6 fruit fly cellular contexts compared by ENCODE assay signal in genomic region chr3R:30208766-30209484, dm6.
TF ChIP-seq lines count a peak whose summit lies in the region.

TSS of gene RpS7 (minus strand) at chr3R:30209020.

- peak; percentile 43 to 88 for TF ChIP-seq CTCF in S2 (optimal IDR thresholded peaks at IDR 0.05; lab: Kevin White, UChicago)
- TF ChIP-seq CTCF in whole organism, embryonic (GFP tag; optimal IDR thresholded peaks at IDR 0.05; lab: Kevin White, UChicago) = peak; percentile 92

TF ChIP-seq in whole organism, adult, 20 proteins besides CTCF, POLR2A, EP300 and RAD21 (continues in another document):
- TF ChIP-seq kay (GFP tag; lab: Kevin White, UChicago; ENCODE audit: borderline replicate concordance) (peak; percentile 67), CG12768 (GFP tag; optimal IDR thresholded peaks at IDR 0.05; lab: Kevin White, UChicago) (peak; percentile 64), Crg-1 (GFP tag; optimal IDR thresholded peaks at IDR 0.05; lab: Kevin White, UChicago) (peak; percentile 45), CG14711 (tag; optimal IDR thresholded peaks at IDR 0.05; lab: Kevin White, UChicago) (peak; percentile 55), CG5204 (GFP tag; optimal IDR thresholded peaks at IDR 0.05; lab: Kevin White, UChicago) (peak; percentile 69), CG7101 (tag; optimal IDR thresholded peaks at IDR 0.05; lab: Kevin White, UChicago) (peak; percentile 75), CG33017 (tag; optimal IDR thresholded peaks at IDR 0.05; lab: Kevin White, UChicago) (peak; percentile 69), cnc (optimal IDR thresholded peaks at IDR 0.05; lab: Kevin White, UChicago) (no peak), CG1620 (GFP tag; optimal IDR thresholded peaks at IDR 0.05; lab: Kevin White, UChicago) (peak; percentile 69), CG11617 (GFP tag; optimal IDR thresholded peaks at IDR 0.05; lab: Kevin White, UChicago) (peak; percentile 88), cic (GFP tag; optimal IDR thresholded peaks at IDR 0.05; lab: Kevin White, UChicago) (peak; percentile 51), toe (GFP tag; optimal IDR thresholded peaks at IDR 0.05; lab: Kevin White, UChicago) (peak; percentile 74), ovo (GFP tag; optimal IDR thresholded peaks at IDR 0.05; lab: Kevin White, UChicago) (peak; percentile 52), Mnt (GFP tag; optimal IDR thresholded peaks at IDR 0.05; lab: Kevin White, UChicago) (peak; percentile 75), bab1 (GFP tag; optimal IDR thresholded peaks at IDR 0.05; lab: Kevin White, UChicago) (peak; percentile 84), Hr96 (GFP tag; optimal IDR thresholded peaks at IDR 0.05; lab: Kevin White, UChicago) (peak; percentile 69), tj (GFP tag; optimal IDR thresholded peaks at IDR 0.05; lab: Kevin White, UChicago) (peak; percentile 59), pad (GFP tag; optimal IDR thresholded peaks at IDR 0.05; lab: Kevin White, UChicago) (peak; percentile 55)

TF ChIP-seq in whole organism, embryonic, 481 proteins besides CTCF, POLR2A, EP300 and RAD21 (continues in another document):
- TF ChIP-seq Jarid2 (GFP tag; optimal IDR thresholded peaks at IDR 0.05; lab: Kevin White, UChicago) (peak; percentile 44), TFAM (GFP tag; optimal IDR thresholded peaks at IDR 0.05; lab: Kevin White, UChicago) (peak; percentile 20), twi (tag; optimal IDR thresholded peaks at IDR 0.05; lab: Kevin White, UChicago) (peak; percentile 0), Opbp (GFP tag; IDR thresholded peaks at IDR 0.05; lab: Robert Waterston, UW; ENCODE audit: partially characterized antibody) (peak; percentile 95), Scr (GFP tag; IDR thresholded peaks at IDR 0.05; lab: Robert Waterston, UW; ENCODE audit: partially characterized antibody) (peak; percentile 99), corto (GFP tag; optimal IDR thresholded peaks at IDR 0.05; lab: Kevin White, UChicago) (no peak), fd102C (GFP tag; optimal IDR thresholded peaks at IDR 0.05; lab: Kevin White, UChicago) (peak; percentile 63), CG11695 (GFP tag; IDR thresholded peaks at IDR 0.05; lab: Robert Waterston, UW) (peak; percentile 79), Dref (GFP tag; IDR thresholded peaks at IDR 0.05; lab: Robert Waterston, UW) (peak; percentile 82), Spps (tag; optimal IDR thresholded peaks at IDR 0.05; lab: Kevin White, UChicago) (peak; percentile 52), caup (GFP tag; optimal IDR thresholded peaks at IDR 0.05; lab: Kevin White, UChicago; ENCODE audit: severe bottlenecking) (peak; percentile 86), Taf1 (GFP tag; IDR thresholded peaks at IDR 0.05; lab: Robert Waterston, UW) (no peak; the same call in 1 of the 2 replicates), maf-S (GFP tag; optimal IDR thresholded peaks at IDR 0.05; lab: Kevin White, UChicago) (no peak), NK7.1 (GFP tag; optimal IDR thresholded peaks at IDR 0.05; lab: Kevin White, UChicago) (peak; percentile 46), Camta (GFP tag; optimal IDR thresholded peaks at IDR 0.05; lab: Kevin White, UChicago) (peak; percentile 29), CG3065 (GFP tag; optimal IDR thresholded peaks at IDR 0.05; lab: Kevin White, UChicago) (no peak), CG18599 (GFP tag; optimal IDR thresholded peaks at IDR 0.05; lab: Kevin White, UChicago) (peak; percentile 49), bsh (GFP tag; optimal IDR thresholded peaks at IDR 0.05; lab: Kevin White, UChicago) (peak; percentile 48 to 65)

TF ChIP-seq in whole organism, prepupa, 60 proteins besides CTCF, POLR2A, EP300 and RAD21 (continues in another document):
- peak; percentile 39 for TF ChIP-seq CG6276 (GFP tag; optimal IDR thresholded peaks at IDR 0.05; lab: Kevin White, UChicago)
- peak; percentile 34 for TF ChIP-seq Hr39 (GFP tag; optimal IDR thresholded peaks at IDR 0.05; lab: Kevin White, UChicago)
- peak; percentile 8 to 61 for TF ChIP-seq salr (GFP tag; optimal IDR thresholded peaks at IDR 0.05; lab: Kevin White, UChicago)
- TF ChIP-seq Gug (GFP tag; IDR thresholded peaks at IDR 0.05; lab: Robert Waterston, UW) = peak; percentile 61; the same call in 1 of the 2 replicates
- peak; percentile 89 for TF ChIP-seq Eip78C (GFP tag; lab: Kevin White, UChicago)
- peak; percentile 50 for TF ChIP-seq spab (GFP tag; optimal IDR thresholded peaks at IDR 0.05; lab: Kevin White, UChicago)
- TF ChIP-seq CG9139 (GFP tag; optimal IDR thresholded peaks at IDR 0.05; lab: Kevin White, UChicago) = peak; percentile 76
- no peak for TF ChIP-seq Hr38 (GFP tag; optimal IDR thresholded peaks at IDR 0.05; lab: Kevin White, UChicago)
- peak; percentile 47 for TF ChIP-seq CG3032 (tag; optimal IDR thresholded peaks at IDR 0.05; lab: Kevin White, UChicago)
- TF ChIP-seq CG31627 (GFP tag; optimal IDR thresholded peaks at IDR 0.05; lab: Kevin White, UChicago) = peak; percentile 47
- peak; percentile 17 for TF ChIP-seq dsx (GFP tag; optimal IDR thresholded peaks at IDR 0.05; lab: Kevin White, UChicago; ENCODE audit: poor library complexity, severe bottlenecking)
- peak; percentile 56 for TF ChIP-seq CG10631 (GFP tag; optimal IDR thresholded peaks at IDR 0.05; lab: Kevin White, UChicago)
- TF ChIP-seq CG11902 (GFP tag; optimal IDR thresholded peaks at IDR 0.05; lab: Kevin White, UChicago) = no peak
- TF ChIP-seq CG6792 (GFP tag; optimal IDR thresholded peaks at IDR 0.05; lab: Kevin White, UChicago) = peak; percentile 35
- no peak for TF ChIP-seq dac (GFP tag; optimal IDR thresholded peaks at IDR 0.05; lab: Kevin White, UChicago)
- TF ChIP-seq eg (GFP tag; IDR thresholded peaks at IDR 0.05; lab: Robert Waterston, UW) = peak; percentile 79
- peak; percentile 54 for TF ChIP-seq OdsH (GFP tag; optimal IDR thresholded peaks at IDR 0.05; lab: Kevin White, UChicago)
- peak; percentile 2 for TF ChIP-seq Hr4 (GFP tag; optimal IDR thresholded peaks at IDR 0.05; lab: Kevin White, UChicago)
- peak; percentile 59 for TF ChIP-seq CG8632 (GFP tag; optimal IDR thresholded peaks at IDR 0.05; lab: Kevin White, UChicago)

TF ChIP-seq in whole organism, pupa, 21 proteins besides CTCF, POLR2A, EP300 and RAD21 (continues in another document):
- TF ChIP-seq CG17806 (tag; optimal IDR thresholded peaks at IDR 0.05; lab: Kevin White, UChicago) = no peak
- TF ChIP-seq fd96Ca (GFP tag; IDR thresholded peaks at IDR 0.05; lab: Robert Waterston, UW) = no peak
- 0 out of 2 replicates have a peak, but pooled peaks have one; percentile 23 for TF ChIP-seq rn (GFP tag; IDR thresholded peaks at IDR 0.05; lab: Robert Waterston, UW)
- TF ChIP-seq Pif1B (GFP tag; optimal IDR thresholded peaks at IDR 0.05; lab: Kevin White, UChicago) = peak; percentile 62
- TF ChIP-seq CG10348 (GFP tag; IDR thresholded peaks at IDR 0.05; lab: Robert Waterston, UW) = no peak
- no peak for TF ChIP-seq EcR (GFP tag; optimal IDR thresholded peaks at IDR 0.05; lab: Kevin White, UChicago)
- TF ChIP-seq Pif1A (GFP tag; optimal IDR thresholded peaks at IDR 0.05; lab: Kevin White, UChicago) = peak; percentile 58
- peak; percentile 44 for TF ChIP-seq CG8159 (tag; optimal IDR thresholded peaks at IDR 0.05; lab: Kevin White, UChicago)
- peak; percentile 32 for TF ChIP-seq CG8301 (tag; optimal IDR thresholded peaks at IDR 0.05; lab: Kevin White, UChicago)
- TF ChIP-seq CG4496 (GFP tag; IDR thresholded peaks at IDR 0.05; lab: Robert Waterston, UW) = peak; percentile 85
- TF ChIP-seq D1 (tag; optimal IDR thresholded peaks at IDR 0.05; lab: Kevin White, UChicago) = no peak
- TF ChIP-seq CG34367 (tag; optimal IDR thresholded peaks at IDR 0.05; lab: Kevin White, UChicago) = peak; percentile 65
- TF ChIP-seq Snoo (tag; optimal IDR thresholded peaks at IDR 0.05; lab: Kevin White, UChicago) = peak; percentile 80
- peak; percentile 55 for TF ChIP-seq CG13204 (GFP tag; optimal IDR thresholded peaks at IDR 0.05; lab: Kevin White, UChicago)
- peak; percentile 59; the same call in 1 of the 2 replicates for TF ChIP-seq CG12605 (GFP tag; IDR thresholded peaks at IDR 0.05; lab: Robert Waterston, UW)
- TF ChIP-seq CG9948 (tag; optimal IDR thresholded peaks at IDR 0.05; lab: Kevin White, UChicago) = peak; percentile 18
- peak; percentile 62 for TF ChIP-seq CG32121 (GFP tag; IDR thresholded peaks at IDR 0.05; lab: Robert Waterston, UW)
- peak; percentile 73 for TF ChIP-seq gl (tag; optimal IDR thresholded peaks at IDR 0.05; lab: Kevin White, UChicago)
- peak; percentile 25 for TF ChIP-seq CG14655 (GFP tag; optimal IDR thresholded peaks at IDR 0.05; lab: Kevin White, UChicago)
- peak; percentile 45 for TF ChIP-seq CG15710 (tag; optimal IDR thresholded peaks at IDR 0.05; lab: Kevin White, UChicago)

TF ChIP-seq in whole organism, wandering third instar larva, 38 proteins besides CTCF, POLR2A, EP300 and RAD21 (continues in another document):
- peak; percentile 84 for TF ChIP-seq h (GFP tag; optimal IDR thresholded peaks at IDR 0.05; lab: Kevin White, UChicago)
- TF ChIP-seq br (GFP tag; optimal IDR thresholded peaks at IDR 0.05; lab: Kevin White, UChicago) = peak; percentile 39
- TF ChIP-seq Vsx2 (GFP tag; optimal IDR thresholded peaks at IDR 0.05; lab: Kevin White, UChicago; ENCODE audit: partially characterized antibody) = no peak
- TF ChIP-seq Mio (GFP tag; optimal IDR thresholded peaks at IDR 0.05; lab: Kevin White, UChicago) = no peak
- no peak for TF ChIP-seq CG32264 (GFP tag; optimal IDR thresholded peaks at IDR 0.05; lab: Kevin White, UChicago)
- TF ChIP-seq foxo (GFP tag; optimal IDR thresholded peaks at IDR 0.05; lab: Kevin White, UChicago) = peak in 1 of 2 experiments; percentile 44
- TF ChIP-seq Rel (GFP tag; optimal IDR thresholded peaks at IDR 0.05; lab: Kevin White, UChicago) = no peak
- TF ChIP-seq Rel (tag; optimal IDR thresholded peaks at IDR 0.05; lab: Kevin White, UChicago) = peak; percentile 49
- TF ChIP-seq N (GFP tag; optimal IDR thresholded peaks at IDR 0.05; lab: Kevin White, UChicago) = no peak
- TF ChIP-seq usp (GFP tag; optimal IDR thresholded peaks at IDR 0.05; lab: Kevin White, UChicago) = no peak
- TF ChIP-seq Hnf4 (GFP tag; optimal IDR thresholded peaks at IDR 0.05; lab: Kevin White, UChicago) = peak; percentile 34
- no peak for TF ChIP-seq jim (GFP tag; optimal IDR thresholded peaks at IDR 0.05; lab: Kevin White, UChicago)
- no peak for TF ChIP-seq Hr78 (GFP tag; optimal IDR thresholded peaks at IDR 0.05; lab: Kevin White, UChicago)
- no peak for TF ChIP-seq brk (GFP tag; optimal IDR thresholded peaks at IDR 0.05; lab: Kevin White, UChicago)
- TF ChIP-seq psq (GFP tag; optimal IDR thresholded peaks at IDR 0.05; lab: Kevin White, UChicago) = peak; percentile 47
- TF ChIP-seq dsf (GFP tag; optimal IDR thresholded peaks at IDR 0.05; lab: Kevin White, UChicago; ENCODE audit: borderline replicate concordance) = peak; percentile 36
- TF ChIP-seq lola (GFP tag; optimal IDR thresholded peaks at IDR 0.05; lab: Kevin White, UChicago) = no peak
- TF ChIP-seq Dfd (GFP tag; optimal IDR thresholded peaks at IDR 0.05; lab: Kevin White, UChicago) = no peak
- no peak for TF ChIP-seq dl (GFP tag; optimal IDR thresholded peaks at IDR 0.05; lab: Kevin White, UChicago; ENCODE audit: insufficient read depth in 1 of 2, partially characterized antibody in 2 of 2)
- peak; percentile 56 for TF ChIP-seq sv (GFP tag; optimal IDR thresholded peaks at IDR 0.05; lab: Kevin White, UChicago)
- peak; percentile 64 for TF ChIP-seq dmrt93B (GFP tag; optimal IDR thresholded peaks at IDR 0.05; lab: Kevin White, UChicago)
- peak; percentile 13 for TF ChIP-seq ey (GFP tag; optimal IDR thresholded peaks at IDR 0.05; lab: Kevin White, UChicago)
